Fruit fly (Drosophila melanogaster): ENCODE results near the gene rn.

The rn gene

dm6 chr3R:7306539-7307192 lies 2.8 kb downstream of the rn start:
- TF ChIP-seq gt (GFP tag; IDR thresholded peaks at IDR 0.05) (no peak), CG10209 (GFP tag; optimal IDR thresholded peaks at IDR 0.05) (no peak), z (GFP tag; IDR thresholded peaks at IDR 0.05) (peak; percentile 92), CG3726 (GFP tag; IDR thresholded peaks at IDR 0.05) (no peak), CG15269 (tag; optimal IDR thresholded peaks at IDR 0.05) (no peak), Kr (GFP tag; optimal IDR thresholded peaks at IDR 0.05) (no peak), CG10267 (tag; optimal IDR thresholded peaks at IDR 0.05) (no peak), sqz (GFP tag; optimal IDR thresholded peaks at IDR 0.05) (peak; percentile 23), Trl (optimal IDR thresholded peaks at IDR 0.05) (peak; percentile 63 to 69), Trl (GFP tag; optimal IDR thresholded peaks at IDR 0.05) (no peak), pan (optimal IDR thresholded peaks at IDR 0.05) (no peak), pan (GFP tag; optimal IDR thresholded peaks at IDR 0.05 in 1 of 2, IDR thresholded peaks at IDR 0.05 in 1 of 2) (no peak), kah (GFP tag; optimal IDR thresholded peaks at IDR 0.05) (no peak), chif (GFP tag; optimal IDR thresholded peaks at IDR 0.05) (no peak), CG4328 (GFP tag; optimal IDR thresholded peaks at IDR 0.05) (no peak), CG12219 (GFP tag; optimal IDR thresholded peaks at IDR 0.05) (no peak), zen2 (GFP tag; IDR thresholded peaks at IDR 0.05; ENCODE audit: partially characterized antibody) (peak; percentile 48; the same call in 1 of the 3 replicates), dan (GFP tag; IDR thresholded peaks at IDR 0.05) (no peak), Nf-YC (tag; optimal IDR thresholded peaks at IDR 0.05) (peak; percentile 95), Usf (GFP tag; optimal IDR thresholded peaks at IDR 0.05) (no peak), Nf-YB (GFP tag; optimal IDR thresholded peaks at IDR 0.05) (peak; percentile 94), CG18262 (tag; optimal IDR thresholded peaks at IDR 0.05) (no peak), zen (tag; optimal IDR thresholded peaks at IDR 0.05) (no peak), CG3163 (GFP tag; optimal IDR thresholded peaks at IDR 0.05) (peak; percentile 91), scrt (GFP tag; optimal IDR thresholded peaks at IDR 0.05) (peak; percentile 82), HLH4C (GFP tag; IDR thresholded peaks at IDR 0.05; ENCODE audit: partially characterized antibody) (0 out of 3 replicates have a peak, but pooled peaks have one; percentile 7), CG32532 (GFP tag; IDR thresholded peaks at IDR 0.05) (0 out of 2 replicates have a peak, but pooled peaks have one; percentile 10), CG17385 (GFP tag; optimal IDR thresholded peaks at IDR 0.05) (no peak), CG13287 (GFP tag; IDR thresholded peaks at IDR 0.05; ENCODE audit: partially characterized antibody) (peak; percentile 19; the same call in 1 of the 2 replicates)

- TF ChIP-seq MBD-R2 (GFP tag; IDR thresholded peaks at IDR 0.05) (no peak), CG14965 (GFP tag; optimal IDR thresholded peaks at IDR 0.05; ENCODE audit: borderline replicate concordance) (peak; percentile 87), dan (GFP tag; IDR thresholded peaks at IDR 0.05) (0 out of 2 replicates have a peak, but pooled peaks have one; percentile 28), CTCF (GFP tag; optimal IDR thresholded peaks at IDR 0.05) (peak; percentile 80), CG13775 (GFP tag; optimal IDR thresholded peaks at IDR 0.05) (peak; percentile 91), CG7963 (GFP tag; IDR thresholded peaks at IDR 0.05; ENCODE audit: partially characterized antibody) (no peak), Hr39 (optimal IDR thresholded peaks at IDR 0.05) (peak; percentile 98), CG11456 (GFP tag; IDR thresholded peaks at IDR 0.05) (0 out of 3 replicates have a peak, but pooled peaks have one; percentile 44), lov (optimal IDR thresholded peaks at IDR 0.05) (no peak), lov (GFP tag; IDR thresholded peaks at IDR 0.05) (0 out of 3 replicates have a peak, but pooled peaks have one; percentile 46), CG7839 (tag; optimal IDR thresholded peaks at IDR 0.05) (no peak), Ets65A (GFP tag) (peak; percentile 57), Abd-B (GFP tag; optimal IDR thresholded peaks at IDR 0.05) (no peak), CG11085 (GFP tag; IDR thresholded peaks at IDR 0.05) (0 out of 2 replicates have a peak, but pooled peaks have one; percentile 7)
Measured at dm6 chr3R:7304455-7305088, 4.9 kb downstream of the rn start, which contains the start of gene CG42544. Gene CG42544, plus strand, starts transcription at chr3R:7304592.
